Fruit fly (Drosophila melanogaster): Measurements from ENCODE around the gene FASN1.
A peak's percentile ranks its signal among the peaks of the same experiment; 100 is the strongest.

FASN1 gene

DNA sequence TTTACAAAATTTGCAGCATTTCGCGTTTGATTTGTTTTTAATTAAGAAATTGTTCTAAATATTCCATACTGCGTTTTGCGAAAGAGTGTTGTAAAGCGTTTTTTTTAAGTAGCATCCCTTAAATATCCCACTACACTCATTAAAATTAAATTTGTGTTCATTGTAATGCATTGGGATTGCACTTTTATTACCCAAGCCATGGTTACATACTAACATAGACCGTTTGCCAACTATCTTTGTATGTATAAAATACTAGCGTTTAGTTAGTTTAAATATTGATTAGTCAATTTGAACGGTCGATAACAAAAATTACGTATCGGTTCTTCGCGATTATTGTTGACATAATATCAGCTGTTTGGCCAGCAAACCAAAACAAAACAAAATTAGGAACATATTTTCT is 16.6 kb upstream of the FASN1 start, which contains the start of the genes cnir and CG17221 (continued):
- TF ChIP-seq CG1832 (GFP tag; optimal IDR thresholded peaks at IDR 0.05) (no peak), MTF-1 (GFP tag; optimal IDR thresholded peaks at IDR 0.05; ENCODE audit: borderline replicate concordance) (no peak), CG4328 (GFP tag; optimal IDR thresholded peaks at IDR 0.05) (peak; percentile 61), btn (GFP tag; optimal IDR thresholded peaks at IDR 0.05) (peak; percentile 38), CHES-1-like (GFP tag; optimal IDR thresholded peaks at IDR 0.05) (peak; percentile 79), eve (GFP tag; optimal IDR thresholded peaks at IDR 0.05) (no peak), CG34422 (GFP tag; IDR thresholded peaks at IDR 0.05) (peak; percentile 56; the same call in 1 of the 3 replicates), maf-S (GFP tag; optimal IDR thresholded peaks at IDR 0.05) (peak; percentile 66), onecut (GFP tag; IDR thresholded peaks at IDR 0.05) (peak; percentile 88), CG12219 (GFP tag; optimal IDR thresholded peaks at IDR 0.05) (peak; percentile 48), ERR (GFP tag; optimal IDR thresholded peaks at IDR 0.05) (peak; percentile 48), CG14441 (GFP tag; IDR thresholded peaks at IDR 0.05) (0 out of 2 replicates have a peak, but pooled peaks have one; percentile 21), CG9609 (GFP tag; optimal IDR thresholded peaks at IDR 0.05) (peak; percentile 61), CG8478 (optimal IDR thresholded peaks at IDR 0.05) (no peak), ac (GFP tag; optimal IDR thresholded peaks at IDR 0.05) (no peak), CG1602 (GFP tag; optimal IDR thresholded peaks at IDR 0.05) (peak; percentile 40), CG15696 (tag; optimal IDR thresholded peaks at IDR 0.05) (peak; percentile 41), CG16863 (GFP tag; optimal IDR thresholded peaks at IDR 0.05) (peak; percentile 62), CG11093 (GFP tag; IDR thresholded peaks at IDR 0.05) (no peak), CG17568 (GFP tag; optimal IDR thresholded peaks at IDR 0.05) (no peak), caup (GFP tag; optimal IDR thresholded peaks at IDR 0.05; ENCODE audit: severe bottlenecking) (peak; percentile 58), ab (GFP tag; optimal IDR thresholded peaks at IDR 0.05) (no peak), Hr3 (GFP tag; optimal IDR thresholded peaks at IDR 0.05) (peak; percentile 44), Med (GFP tag) (peak; percentile 97), CG33557 (GFP tag; optimal IDR thresholded peaks at IDR 0.05) (peak; percentile 18), fu2 (GFP tag; optimal IDR thresholded peaks at IDR 0.05) (peak; percentile 71), p53 (GFP tag; optimal IDR thresholded peaks at IDR 0.05) (peak; percentile 45), HHEX (GFP tag; optimal IDR thresholded peaks at IDR 0.05) (peak; percentile 74), CG11085 (GFP tag; IDR thresholded peaks at IDR 0.05) (0 out of 2 replicates have a peak, but pooled peaks have one; percentile 9), jing (GFP tag; optimal IDR thresholded peaks at IDR 0.05) (no peak), hkb (optimal IDR thresholded peaks at IDR 0.05) (no peak), hkb (GFP tag; IDR thresholded peaks at IDR 0.05) (no peak), Oaz (GFP tag; IDR thresholded peaks at IDR 0.05) (no peak), CG14014 (GFP tag; IDR thresholded peaks at IDR 0.05) (peak; percentile 30; the same call in 1 of the 2 replicates), kni (GFP tag; optimal IDR thresholded peaks at IDR 0.05) (peak; percentile 60), CG11247 (GFP tag; IDR thresholded peaks at IDR 0.05) (no peak), CG43689 (GFP tag; IDR thresholded peaks at IDR 0.05) (no peak), D19A (tag; optimal IDR thresholded peaks at IDR 0.05) (peak; percentile 37), Ada2b (GFP tag; IDR thresholded peaks at IDR 0.05) (no peak), Myb (GFP tag; optimal IDR thresholded peaks at IDR 0.05) (peak; percentile 93), Elba2 (GFP tag; optimal IDR thresholded peaks at IDR 0.05) (peak; percentile 76), Atf-2 (GFP tag; optimal IDR thresholded peaks at IDR 0.05) (peak; percentile 51), CG7372 (GFP tag; IDR thresholded peaks at IDR 0.05) (peak; percentile 50), Optix (GFP tag; IDR thresholded peaks at IDR 0.05) (no peak), CG4404 (GFP tag; IDR thresholded peaks at IDR 0.05) (no peak; the same call in 1 of the 2 replicates), CG7786 (GFP tag; optimal IDR thresholded peaks at IDR 0.05) (peak; percentile 49), pros (GFP tag; optimal IDR thresholded peaks at IDR 0.05) (no peak), dm (GFP tag; optimal IDR thresholded peaks at IDR 0.05) (peak; percentile 43), Xbp1 (GFP tag; optimal IDR thresholded peaks at IDR 0.05) (peak; percentile 76), CG6765 (GFP tag; optimal IDR thresholded peaks at IDR 0.05) (no peak), CG11504 (tag; optimal IDR thresholded peaks at IDR 0.05) (peak; percentile 68), Pdp1 (GFP tag; optimal IDR thresholded peaks at IDR 0.05) (peak; percentile 71 to 90)
